Worm (Caenorhabditis elegans) whole organism, L3 larva: ENCODE results near the gene orc-2.

Source experiments
- ama-1 ChIP-seq: fragments of 150-350 bp; optimal IDR thresholded peaks from 2 replicates; lab custom pipeline; 2018
- egl-27 ChIP-seq: sonication (generic microtip); optimal IDR thresholded peaks from 4 replicates; lab custom pipeline; 2017; ENCODE audit warnings: missing biosample characterization, missing genetic modification reagents, missing genetic modification characterization
- fkh-10 ChIP-seq: sonication (generic microtip); optimal IDR thresholded peaks from 2 replicates; lab custom pipeline; 2017; ENCODE audit warnings: missing biosample characterization, missing genetic modification reagents, missing genetic modification characterization
- fos-1 ChIP-seq: fragments of 150-350 bp; optimal IDR thresholded peaks from 2 replicates; lab custom pipeline; 2014; ENCODE audit warnings: missing biosample characterization, missing genetic modification characterization
- nhr-11 ChIP-seq: fragments of 150-350 bp; optimal IDR thresholded peaks from 2 replicates; lab custom pipeline; 2014; ENCODE audit warnings: missing biosample characterization, missing genetic modification characterization
- nhr-237 ChIP-seq: fragments of 150-350 bp; optimal IDR thresholded peaks from 2 replicates; lab custom pipeline; 2014; ENCODE audit warnings: missing biosample characterization, missing genetic modification characterization
- pha-4 ChIP-seq: fragments of 150-350 bp; optimal IDR thresholded peaks from 2 replicates; lab custom pipeline; 2014; ENCODE audit warnings: missing biosample characterization, missing genetic modification reagents, missing genetic modification characterization
- skn-1 ChIP-seq: fragments of 150-350 bp; optimal IDR thresholded peaks from 2 replicates; lab custom pipeline; 2014; ENCODE audit warnings: missing biosample characterization, missing genetic modification characterization
- snpc-4 ChIP-seq: fragments of 150-350 bp; optimal IDR thresholded peaks from 2 replicates; lab custom pipeline; 2014; ENCODE audit warnings: missing biosample characterization, missing genetic modification characterization
- ztf-11 ChIP-seq: fragments of 150-350 bp; optimal IDR thresholded peaks from 2 replicates; lab custom pipeline; 2014; ENCODE audit warnings: missing biosample characterization, missing genetic modification characterization

ce11 chrII:10870698-10871097 is 3.0 kb upstream of the orc-2 start:
- TF ChIP-seq fos-1 (tag; lab: Kevin White, UChicago) (no peak), egl-27 (tag; lab: Kevin White, UChicago) (no peak), skn-1 (tag; lab: Kevin White, UChicago) (no peak), ztf-11 (no peak), nhr-11 (tag; lab: Kevin White, UChicago) (no peak), ama-1 (lab: Kevin White, UChicago) (no peak), snpc-4 (tag; lab: Kevin White, UChicago) (no peak), fkh-10 (no peak), nhr-237 (tag; lab: Kevin White, UChicago) (no peak), pha-4 (tag; lab: Kevin White, UChicago) (no peak)
